Worm (Caenorhabditis elegans): Measurements from ENCODE around the gene K05F1.1.

The K05F1.1 gene

ce11 chrII:5804288-5804687 lies 3.1 kb downstream of the K05F1.1 start:
- peak; percentile 21 for TF ChIP-seq hlh-11 (tag; optimal IDR thresholded peaks at IDR 0.05)
- no peak for TF ChIP-seq arid-1 (GFP tag; conservative IDR thresholded peaks at IDR 0.05)
- no peak for TF ChIP-seq mxl-3 (GFP tag; optimal IDR thresholded peaks at IDR 0.05)
- TF ChIP-seq hlh-30 (tag; optimal IDR thresholded peaks at IDR 0.05; ENCODE audit: insufficient read depth), result no peak
- TF ChIP-seq nhr-11 (tag; optimal IDR thresholded peaks at IDR 0.05), result no peak
- TF ChIP-seq dve-1 (tag; optimal IDR thresholded peaks at IDR 0.05; ENCODE audit: insufficient read depth), result peak; percentile 70
- peak in 1 of 2 experiments; percentile 8 for TF ChIP-seq hif-1 (tag; optimal IDR thresholded peaks at IDR 0.05)
- TF ChIP-seq daf-8 (GFP tag; IDR thresholded peaks at IDR 0.05), result no peak
- TF ChIP-seq lsy-2 (tag; optimal IDR thresholded peaks at IDR 0.05), result no peak
- TF ChIP-seq D1046.2 (GFP tag; IDR thresholded peaks at IDR 0.05), result no peak
- TF ChIP-seq tra-1 (GFP tag; IDR thresholded peaks at IDR 0.05), result no peak
- TF ChIP-seq ceh-32 (tag; optimal IDR thresholded peaks at IDR 0.05; ENCODE audit: poor library complexity), result no peak
- peak; percentile 9 for TF ChIP-seq pqm-1 (tag; optimal IDR thresholded peaks at IDR 0.05)
- TF ChIP-seq php-3 (GFP tag; IDR thresholded peaks at IDR 0.05), result peak; percentile 96
- TF ChIP-seq Y5F2A.4 (GFP tag; optimal IDR thresholded peaks at IDR 0.05), result no peak
- TF ChIP-seq ZK546.5 (tag; optimal IDR thresholded peaks at IDR 0.05), result no peak
- no peak for TF ChIP-seq ztf-7 (tag; optimal IDR thresholded peaks at IDR 0.05)
- no peak for TF ChIP-seq ces-1 (GFP tag; optimal IDR thresholded peaks at IDR 0.05)
- no peak for TF ChIP-seq duxl-1 (tag; optimal IDR thresholded peaks at IDR 0.05; ENCODE audit: poor library complexity)
- TF ChIP-seq F44E2.7 (GFP tag; IDR thresholded peaks at IDR 0.05), result no peak
- no peak for TF ChIP-seq ceh-82 (tag; optimal IDR thresholded peaks at IDR 0.05)
- TF ChIP-seq lin-1 (GFP tag; IDR thresholded peaks at IDR 0.05), result no peak
- TF ChIP-seq daf-16 (GFP tag; optimal IDR thresholded peaks at IDR 0.05), result no peak
- peak; percentile 72 for TF ChIP-seq daf-16 (tag; optimal IDR thresholded peaks at IDR 0.05)
- peak; percentile 22; the same call in 1 of the 2 replicates for TF ChIP-seq ceh-20 (GFP tag; IDR thresholded peaks at IDR 0.05)
- no peak for TF ChIP-seq snpc-1.2 (GFP tag; IDR thresholded peaks at IDR 0.05)
- TF ChIP-seq dmd-8 (GFP tag; IDR thresholded peaks at IDR 0.05), result no peak
- TF ChIP-seq T20F7.1 (GFP tag; optimal IDR thresholded peaks at IDR 0.05), result peak; percentile 41

DNA sequence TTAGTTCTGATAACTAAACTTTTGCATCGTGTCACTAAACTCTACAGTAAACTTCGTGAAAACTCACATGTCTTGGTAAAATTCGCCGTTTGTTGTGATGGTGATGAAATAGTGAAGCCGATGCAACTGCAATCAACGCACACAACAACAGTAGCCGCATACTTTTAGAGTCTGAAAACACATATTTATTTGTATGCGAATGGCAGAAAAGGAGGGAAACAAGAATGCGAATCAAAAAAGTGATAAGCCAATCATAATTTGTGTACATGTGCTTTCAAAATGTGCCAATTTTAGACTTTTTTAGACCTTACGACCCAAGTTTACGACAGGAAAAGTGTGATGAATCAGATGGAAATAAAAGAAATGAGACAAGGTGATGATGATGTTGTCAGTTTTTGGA lies 4.1 kb downstream of the K05F1.1 start, which contains the start of gene K05F1.10:
Gene K05F1.10, minus strand, starts transcription at position 171 of the 400 bp plus-strand sequence.
- TF ChIP-seq mxl-2 (GFP tag; conservative IDR thresholded peaks at IDR 0.05), result no peak
- peak; percentile 19 for TF ChIP-seq pqm-1 (tag; optimal IDR thresholded peaks at IDR 0.05)
- no peak for TF ChIP-seq madf-9 (GFP tag; conservative IDR thresholded peaks at IDR 0.05)
- TF ChIP-seq egl-27 (tag; optimal IDR thresholded peaks at IDR 0.05), result no peak
- TF ChIP-seq lin-13 (GFP tag; optimal IDR thresholded peaks at IDR 0.05), result no peak
- TF ChIP-seq dve-1 (tag; optimal IDR thresholded peaks at IDR 0.05; ENCODE audit: insufficient read depth), result peak; percentile 4
- peak; percentile 38 for TF ChIP-seq hlh-11 (tag; optimal IDR thresholded peaks at IDR 0.05)
- peak; percentile 45 for TF ChIP-seq hlh-30 (tag; optimal IDR thresholded peaks at IDR 0.05; ENCODE audit: insufficient read depth)
- no peak for TF ChIP-seq lin-1 (GFP tag; IDR thresholded peaks at IDR 0.05)
- TF ChIP-seq spr-1 (tag; optimal IDR thresholded peaks at IDR 0.05), result no peak
- peak in 1 of 2 experiments; percentile 3 for TF ChIP-seq mdl-1 (tag; optimal IDR thresholded peaks at IDR 0.05)
- no peak for TF ChIP-seq daf-16 (GFP tag; optimal IDR thresholded peaks at IDR 0.05)
- peak; percentile 88 for TF ChIP-seq daf-16 (tag; optimal IDR thresholded peaks at IDR 0.05)
- peak; percentile 46 for TF ChIP-seq dmd-6 (GFP tag; IDR thresholded peaks at IDR 0.05)
- TF ChIP-seq F26F4.8 (GFP tag; conservative IDR thresholded peaks at IDR 0.05), result no peak
- peak; percentile 46; the same call in 1 of the 2 replicates for TF ChIP-seq php-3 (GFP tag; IDR thresholded peaks at IDR 0.05)
- TF ChIP-seq nhr-28 (tag; optimal IDR thresholded peaks at IDR 0.05), result peak; percentile 23

DNA sequence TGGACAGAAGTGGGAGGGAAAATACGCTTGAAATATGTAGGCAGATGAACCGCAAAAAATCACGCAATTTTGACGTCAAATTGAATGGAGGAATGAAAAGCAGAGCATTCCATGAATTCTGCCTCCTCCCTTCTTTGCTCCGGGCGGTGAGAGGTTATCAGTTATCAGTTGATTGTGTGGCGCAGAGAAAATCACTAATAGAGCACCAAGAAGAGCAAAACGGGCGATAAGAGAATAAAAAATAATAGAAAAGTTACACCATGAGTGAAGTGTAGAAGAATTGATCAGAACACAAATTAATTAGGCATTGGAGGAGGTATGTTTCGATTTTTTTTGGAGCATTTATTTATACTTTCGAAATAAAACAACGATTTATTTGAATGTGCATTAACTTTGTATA lies 5.4 kb downstream of the K05F1.1 start:
- no peak for TF ChIP-seq nhr-48 (tag; optimal IDR thresholded peaks at IDR 0.05)
- no peak for TF ChIP-seq ceh-20 (GFP tag; IDR thresholded peaks at IDR 0.05)
- no peak for TF ChIP-seq lin-15B (tag; optimal IDR thresholded peaks at IDR 0.05)
- TF ChIP-seq mes-2 (tag; optimal IDR thresholded peaks at IDR 0.05; ENCODE audit: poor library complexity, severe bottlenecking), result no peak
- no peak for TF ChIP-seq nhr-25 (tag; optimal IDR thresholded peaks at IDR 0.05; ENCODE audit: borderline replicate concordance, insufficient read depth)
- TF ChIP-seq F49E8.2 (tag; optimal IDR thresholded peaks at IDR 0.05; ENCODE audit: borderline replicate concordance), result no peak
- no peak for TF ChIP-seq fkh-10 (GFP tag; optimal IDR thresholded peaks at IDR 0.05)
- TF ChIP-seq unc-62 (GFP tag; optimal IDR thresholded peaks at IDR 0.05 in 1 of 2), result no peak
- TF ChIP-seq unc-62 (tag; optimal IDR thresholded peaks at IDR 0.05), result no peak
- no peak for TF ChIP-seq ceh-32 (tag; optimal IDR thresholded peaks at IDR 0.05; ENCODE audit: poor library complexity)
- TF ChIP-seq lin-1 (GFP tag; IDR thresholded peaks at IDR 0.05), result 0 out of 2 replicates have a peak, but pooled peaks have one; percentile 26
- no peak for TF ChIP-seq mdt-29 (GFP tag; IDR thresholded peaks at IDR 0.05)
- TF ChIP-seq snpc-1.2 (GFP tag; IDR thresholded peaks at IDR 0.05), result no peak
- TF ChIP-seq zip-11 (GFP tag; IDR thresholded peaks at IDR 0.05), result no peak
- TF ChIP-seq daf-19 (GFP tag; conservative IDR thresholded peaks at IDR 0.05), result no peak

Data from whole organism, L4 larva.